Fruit fly (Drosophila melanogaster) whole organism: ENCODE measurements around the gene spz3.

ENCODE experiments used
- EcR ChIP-seq, 2 experiments: fragments of >200 bp; optimal IDR thresholded peaks; 2 replicates each; lab custom pipeline; 2017; ENCODE audit warnings: missing biosample characterization in 2 of 2, missing genetic modification characterization in 2 of 2, missing genetic modification reagents in 2 of 2
- psq ChIP-seq: fragments of >200 bp; optimal IDR thresholded peaks from 2 replicates; lab custom pipeline; 2017
- usp ChIP-seq: fragments of >200 bp; optimal IDR thresholded peaks from 2 replicates; lab custom pipeline; 2017; ENCODE audit warnings: missing biosample characterization, missing genetic modification characterization, mixed read lengths

DNA sequence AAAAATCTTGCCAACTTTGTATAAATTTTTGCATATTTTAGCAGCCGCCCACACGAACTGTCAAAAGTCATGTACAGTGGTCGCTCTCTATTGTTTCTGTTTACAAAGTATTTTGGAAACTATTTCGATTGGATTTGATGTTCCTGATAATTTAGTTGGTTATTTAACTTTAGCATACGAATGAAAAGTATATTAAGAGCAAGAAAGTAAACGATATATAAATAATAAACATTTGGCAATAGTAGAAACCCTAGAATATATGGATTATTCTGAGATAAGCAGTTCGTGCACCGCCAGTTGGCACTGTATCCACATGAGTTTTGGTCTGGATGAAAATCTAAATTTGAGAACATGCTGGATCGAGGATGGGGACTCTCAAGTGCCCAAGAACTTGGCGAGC lies 46.1 kb downstream of the spz3 start:
- TF ChIP-seq psq (lab: Kevin White, UChicago) (no peak), usp (no peak), EcR (GFP tag; optimal IDR thresholded peaks at IDR 0.05; lab: Kevin White, UChicago) (no peak)
